Fruit fly (Drosophila melanogaster) whole organism, larva: ENCODE results near the gene Hexo1.

ENCODE experiments used
- noc ChIP-seq: fragments of 200-800 bp; sonication (Bioruptor generic); optimal IDR thresholded peaks from 3 replicates; lab custom pipeline; 2019; ENCODE audit warnings: missing biosample characterization, mild to moderate bottlenecking, missing genetic modification characterization, moderate library complexity

The Hexo1 gene

dm6 chr3L:4307691-4308383 lies 19.4 kb downstream of the Hexo1 start, which contains the start of gene dyl:
TSS of gene dyl (minus strand) at chr3L:4307718.
- no peak for TF ChIP-seq noc (tag; lab: Kevin White, UChicago)

- no peak for TF ChIP-seq noc (tag; lab: Kevin White, UChicago)
These were observed 22.2 kb downstream of the Hexo1 start for dm6 chr3L:4310604-4311003.

- no peak for TF ChIP-seq noc (tag; lab: Kevin White, UChicago)
These were observed 24.9 kb downstream of the Hexo1 start, which contains the start of gene Claspin for dm6 chr3L:4313299-4313698. TSS of gene Claspin (plus strand) at chr3L:4313483.

dm6 chr3L:4318677-4319580 lies 30.5 kb downstream of the Hexo1 start, which contains the start of gene PMP34:
TSS of gene PMP34 (plus strand) at chr3L:4318755.
- no peak for TF ChIP-seq noc (tag; lab: Kevin White, UChicago)

dm6 chr3L:4322032-4322617 lies 33.7 kb downstream of the Hexo1 start, which contains the start of gene CG15014:
TSS of gene CG15014 (minus strand) at chr3L:4322259.
- no peak for TF ChIP-seq noc (tag; lab: Kevin White, UChicago)

- TF ChIP-seq noc (tag; lab: Kevin White, UChicago) = no peak
These were observed 39.6 kb downstream of the Hexo1 start for dm6 chr3L:4328048-4328447.

- no peak for TF ChIP-seq noc (tag; lab: Kevin White, UChicago)
These were observed 48.1 kb downstream of the Hexo1 start for dm6 chr3L:4336588-4336987.

dm6 chr3L:4339525-4339924 lies 51.1 kb downstream of the Hexo1 start:
- no peak for TF ChIP-seq noc (tag; lab: Kevin White, UChicago)

dm6 chr3L:4340227-4340626 lies 51.8 kb downstream of the Hexo1 start:
- TF ChIP-seq noc (tag; lab: Kevin White, UChicago) = no peak
